Worm (Caenorhabditis elegans) whole organism, mixed stage, embryonic: ENCODE results near the gene dhhc-6.

Source experiments
- M03D4.4 ChIP-seq: sonication (generic microtip); optimal IDR thresholded peaks from 2 replicates; lab custom pipeline; 2017; ENCODE audit warnings: mild to moderate bottlenecking, missing genetic modification characterization, missing compliant biosample characterization
- bed-3 ChIP-seq: fragments of 200-800 bp; sonication (Bioruptor generic); optimal IDR thresholded peaks from 3 replicates; lab custom pipeline; 2018; ENCODE audit warnings: mild to moderate bottlenecking, missing genetic modification characterization, moderate library complexity, missing compliant biosample characterization
- blmp-1 ChIP-seq: fragments of 150-350 bp; optimal IDR thresholded peaks from 2 replicates; lab custom pipeline; 2014; ENCODE audit warnings: missing biosample characterization, missing genetic modification characterization
- ceh-39 ChIP-seq: fragments of 150-350 bp; optimal IDR thresholded peaks from 2 replicates; lab custom pipeline; 2014; ENCODE audit warnings: missing biosample characterization, missing genetic modification characterization
- ceh-43 ChIP-seq: fragments of 200-800 bp; sonication (Bioruptor generic); optimal IDR thresholded peaks from 2 replicates; lab custom pipeline; 2018; ENCODE audit warnings: mild to moderate bottlenecking, missing genetic modification characterization, moderate library complexity, missing compliant biosample characterization
- ceh-83 ChIP-seq: fragments of 200-800 bp; sonication (Bioruptor generic); optimal IDR thresholded peaks from 2 replicates; lab custom pipeline; 2018; ENCODE audit warnings: mild to moderate bottlenecking, missing genetic modification characterization, missing compliant biosample characterization
- ces-1 ChIP-seq: fragments of 150-350 bp; optimal IDR thresholded peaks from 2 replicates; lab custom pipeline; 2014; ENCODE audit warnings: missing biosample characterization, missing genetic modification reagents, missing genetic modification characterization
- cnd-1 ChIP-seq: fragments of 200-800 bp; sonication (Bioruptor generic); optimal IDR thresholded peaks from 2 replicates; lab custom pipeline; 2018; ENCODE audit warnings: mild to moderate bottlenecking, missing genetic modification characterization, missing compliant biosample characterization
- drap-1 ChIP-seq: fragments of 200-800 bp; sonication (Bioruptor generic); optimal IDR thresholded peaks from 3 replicates; lab custom pipeline; 2018; ENCODE audit warnings: mild to moderate bottlenecking, missing genetic modification characterization, missing compliant biosample characterization
- elt-3 ChIP-seq: fragments of 150-350 bp; optimal IDR thresholded peaks from 2 replicates; lab custom pipeline; 2014; ENCODE audit warnings: missing biosample characterization, missing genetic modification characterization
- flh-1 ChIP-seq: fragments of 200-800 bp; sonication (Bioruptor generic); optimal IDR thresholded peaks from 2 replicates; lab custom pipeline; 2018; ENCODE audit warnings: mild to moderate bottlenecking, missing genetic modification characterization, moderate library complexity, missing compliant biosample characterization
- ham-2 ChIP-seq: fragments of 200-800 bp; sonication (Bioruptor generic); optimal IDR thresholded peaks from 2 replicates; lab custom pipeline; 2018; ENCODE audit warnings: mild to moderate bottlenecking, missing genetic modification characterization, missing compliant biosample characterization
- hlh-1 ChIP-seq: fragments of 150-350 bp; optimal IDR thresholded peaks from 2 replicates; lab custom pipeline; 2014; ENCODE audit warnings: missing biosample characterization, missing genetic modification reagents, missing genetic modification characterization
- lin-32 ChIP-seq: fragments of 200-800 bp; sonication (Bioruptor generic); optimal IDR thresholded peaks from 2 replicates; lab custom pipeline; 2018; ENCODE audit warnings: mild to moderate bottlenecking, missing genetic modification characterization, missing compliant biosample characterization
- lsy-2 ChIP-seq: fragments of 150-350 bp; optimal IDR thresholded peaks from 2 replicates; lab custom pipeline; 2014; ENCODE audit warnings: missing biosample characterization, missing genetic modification characterization
- mep-1 ChIP-seq: fragments of 150-350 bp; optimal IDR thresholded peaks from 2 replicates; lab custom pipeline; 2017; ENCODE audit warnings: missing biosample characterization, missing genetic modification reagents, missing genetic modification characterization, inconsistent platforms
- nhr-12 ChIP-seq: fragments of 150-350 bp; optimal IDR thresholded peaks from 2 replicates; lab custom pipeline; 2014; ENCODE audit warnings: missing biosample characterization, missing genetic modification characterization
- pha-4 ChIP-seq: fragments of 150-350 bp; optimal IDR thresholded peaks from 2 replicates; lab custom pipeline; 2018; ENCODE audit warnings: missing biosample characterization, missing genetic modification reagents, missing genetic modification characterization
- sem-2 ChIP-seq: fragments of 200-800 bp; sonication (Bioruptor generic); optimal IDR thresholded peaks from 2 replicates; lab custom pipeline; 2018; ENCODE audit warnings: mild to moderate bottlenecking, missing genetic modification characterization, missing compliant biosample characterization
- snpc-4 ChIP-seq: fragments of 150-350 bp; optimal IDR thresholded peaks from 2 replicates; lab custom pipeline; 2014; ENCODE audit warnings: missing biosample characterization, missing genetic modification characterization
- tbx-8 ChIP-seq: fragments of 200-800 bp; sonication (Bioruptor generic); optimal IDR thresholded peaks from 2 replicates; lab custom pipeline; 2018; ENCODE audit warnings: mild to moderate bottlenecking, missing genetic modification characterization, moderate library complexity, missing compliant biosample characterization
- unc-120 ChIP-seq: sonication (generic microtip); optimal IDR thresholded peaks from 2 replicates; lab custom pipeline; 2017; ENCODE audit warnings: missing genetic modification characterization, missing compliant biosample characterization; ENCODE audit not compliant: poor library complexity, severe bottlenecking
- unc-39 ChIP-seq: fragments of 150-350 bp; optimal IDR thresholded peaks from 2 replicates; lab custom pipeline; 2014; ENCODE audit warnings: missing biosample characterization, missing genetic modification characterization
- zip-8 ChIP-seq: fragments of 150-350 bp; optimal IDR thresholded peaks from 2 replicates; lab custom pipeline; 2014; ENCODE audit warnings: missing biosample characterization, missing genetic modification characterization
- ztf-11 ChIP-seq: fragments of 150-350 bp; optimal IDR thresholded peaks from 2 replicates; lab custom pipeline; 2014; ENCODE audit warnings: missing biosample characterization, missing genetic modification characterization

dhhc-6 gene

ce11 chrIV:12113056-12113455 lies 11.7 kb upstream of the dhhc-6 start:
- TF ChIP-seq pha-4 (tag; lab: Kevin White, UChicago): no peak
- no peak for TF ChIP-seq blmp-1 (tag; lab: Kevin White, UChicago)
- no peak for TF ChIP-seq elt-3 (tag; lab: Kevin White, UChicago)
- peak; percentile 23 for TF ChIP-seq hlh-1
- TF ChIP-seq unc-39 (tag; lab: Kevin White, UChicago): no peak
- peak; percentile 43 for TF ChIP-seq unc-120 (tag; lab: Kevin White, UChicago)
- TF ChIP-seq ceh-39 (tag; lab: Kevin White, UChicago): no peak

ce11 chrIV:12114498-12114897 lies 10.3 kb upstream of the dhhc-6 start:
- TF ChIP-seq pha-4 (tag; lab: Kevin White, UChicago): no peak
- TF ChIP-seq ces-1: peak; percentile 72

ce11 chrIV:12120536-12120935 lies 4.2 kb upstream of the dhhc-6 start:
- TF ChIP-seq cnd-1 (tag; lab: Kevin White, UChicago) (no peak), ces-1 (no peak), sem-2 (GFP tag; lab: Kevin White, UChicago) (no peak), drap-1 (GFP tag; lab: Kevin White, UChicago) (no peak), snpc-4 (tag; lab: Kevin White, UChicago) (no peak), tbx-8 (GFP tag; lab: Kevin White, UChicago) (no peak), zip-8 (tag; lab: Kevin White, UChicago) (no peak), blmp-1 (tag; lab: Kevin White, UChicago) (no peak), lin-32 (no peak), ceh-83 (GFP tag; lab: Kevin White, UChicago) (no peak), ceh-43 (no peak), bed-3 (GFP tag; lab: Kevin White, UChicago) (no peak), hlh-1 (no peak), nhr-12 (no peak), ham-2 (GFP tag; lab: Kevin White, UChicago) (no peak)

ce11 chrIV:12121076-12121475 lies 3.7 kb upstream of the dhhc-6 start, which contains the start of the genes ddb-1 and M18.6:
Gene ddb-1, minus strand, starts transcription at chrIV:12121165.
Gene M18.6, plus strand, starts transcription at chrIV:12121310.
- peak; percentile 24 for TF ChIP-seq ces-1
- no peak for TF ChIP-seq tbx-8 (GFP tag; lab: Kevin White, UChicago)
- TF ChIP-seq flh-1 (GFP tag; lab: Kevin White, UChicago): no peak
- TF ChIP-seq mep-1: peak; percentile 40
- peak; percentile 44 for TF ChIP-seq pha-4 (tag; lab: Kevin White, UChicago)
- peak; percentile 43 for TF ChIP-seq lsy-2 (tag; lab: Kevin White, UChicago)
- no peak for TF ChIP-seq ceh-83 (GFP tag; lab: Kevin White, UChicago)
- TF ChIP-seq ham-2 (GFP tag; lab: Kevin White, UChicago): peak; percentile 18
- no peak for TF ChIP-seq nhr-12

- TF ChIP-seq M03D4.4 (tag; lab: Kevin White, UChicago): no peak
- TF ChIP-seq mep-1: peak; percentile 43
- peak; percentile 53 for TF ChIP-seq ces-1
- no peak for TF ChIP-seq ztf-11
- TF ChIP-seq hlh-1: no peak
- no peak for TF ChIP-seq unc-39 (tag; lab: Kevin White, UChicago)
- TF ChIP-seq drap-1 (GFP tag; lab: Kevin White, UChicago): no peak
- peak; percentile 57 for TF ChIP-seq unc-120 (tag; lab: Kevin White, UChicago)
- TF ChIP-seq ceh-39 (tag; lab: Kevin White, UChicago): peak; percentile 49
Observed at ce11 chrIV:12122874-12123664, 1.7 kb upstream of the dhhc-6 start, which contains the start of gene aly-3. Gene aly-3, plus strand, starts transcription at chrIV:12123282.

- no peak for TF ChIP-seq ztf-11
- peak; percentile 89 for TF ChIP-seq ces-1
Observed at ce11 chrIV:12126740-12127472, 2.2 kb downstream of the dhhc-6 start.
